Worm (Caenorhabditis elegans) whole organism, early embryonic: ENCODE measurements around the gene F38B7.17.

Experiments used
- aly-1 ChIP-seq: sonication (generic microtip); optimal IDR thresholded peaks from 2 replicates; lab custom pipeline; 2016; ENCODE audit warnings: missing genetic modification characterization, missing compliant biosample characterization
- ama-1 ChIP-seq: fragments of 150-350 bp; optimal IDR thresholded peaks from 2 replicates; lab custom pipeline; 2014
- ceh-13 ChIP-seq: fragments of 200-800 bp; sonication (Bioruptor generic); optimal IDR thresholded peaks from 2 replicates; lab custom pipeline; 2018; ENCODE audit warnings: mild to moderate bottlenecking, missing genetic modification characterization, missing compliant biosample characterization
- ets-7 ChIP-seq: sonication (generic microtip); optimal IDR thresholded peaks from 2 replicates; lab custom pipeline; 2016; ENCODE audit warnings: missing genotype, missing genetic modification characterization, missing compliant biosample characterization
- hmg-4 ChIP-seq: fragments of 200-800 bp; sonication (Bioruptor generic); optimal IDR thresholded peaks from 2 replicates; lab custom pipeline; 2018; ENCODE audit warnings: mild to moderate bottlenecking, missing genetic modification characterization, missing compliant biosample characterization
- hnd-1 ChIP-seq: sonication (generic microtip); optimal IDR thresholded peaks from 2 replicates; lab custom pipeline; 2016; ENCODE audit warnings: missing genetic modification characterization, missing compliant biosample characterization
- pes-1 ChIP-seq: fragments of 200-800 bp; sonication (Bioruptor generic); IDR thresholded peaks from 2 replicates; pipeline ENCODE4 v1.3.6; 2022; ENCODE audit warnings: missing genetic modification reagents, missing genetic modification characterization, missing compliant biosample characterization
- scrt-1 ChIP-seq: fragments of 200-800 bp; sonication (Bioruptor generic); IDR thresholded peaks from 2 replicates; pipeline ENCODE4 v1.3.6; 2022; ENCODE audit warnings: missing genetic modification characterization, missing compliant biosample characterization
- tbx-11 ChIP-seq: fragments of 200-800 bp; sonication (Bioruptor generic); IDR thresholded peaks from 2 replicates; pipeline ENCODE4 v1.3.6; 2022; ENCODE audit warnings: missing genetic modification characterization, missing compliant biosample characterization
- tra-4 ChIP-seq: sonication (generic microtip); optimal IDR thresholded peaks from 2 replicates; lab custom pipeline; 2017; ENCODE audit warnings: missing genetic modification characterization, missing compliant biosample characterization

DNA sequence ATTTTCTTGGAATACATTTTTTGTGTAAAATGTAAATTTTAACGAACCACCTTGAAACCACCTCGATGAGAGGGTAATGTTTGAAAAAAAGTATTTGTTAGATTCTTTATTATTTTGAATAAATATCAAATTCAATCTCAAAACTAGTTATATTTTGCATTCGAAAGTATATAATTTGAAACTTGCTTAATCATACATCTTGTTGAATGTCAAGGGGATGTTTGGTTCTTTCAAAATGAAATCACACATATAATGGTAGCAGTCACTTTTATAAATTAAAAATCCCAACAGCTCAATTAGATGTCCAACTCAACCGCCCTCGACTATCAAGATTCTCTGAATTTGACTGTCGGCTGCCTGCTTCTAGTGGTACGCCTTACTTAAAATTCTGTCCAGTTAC is 15.8 kb upstream of the F38B7.17 start, which contains the start of gene srx-87:
- TF ChIP-seq hmg-4 (GFP tag; lab: Kevin White, UChicago) (no peak), ets-7 (tag; lab: Kevin White, UChicago) (no peak), ama-1 (lab: Kevin White, UChicago) (no peak), hnd-1 (tag; lab: Kevin White, UChicago) (no peak), tra-4 (tag; lab: Kevin White, UChicago) (no peak), tbx-11 (GFP tag; lab: Robert Waterston, UW) (no peak), scrt-1 (GFP tag; lab: Robert Waterston, UW) (no peak), aly-1 (no peak), ceh-13 (GFP tag; lab: Kevin White, UChicago) (no peak), pes-1 (no peak)
